ENCODE assay signal across 5 worm cellular contexts in the genomic region with DNA sequence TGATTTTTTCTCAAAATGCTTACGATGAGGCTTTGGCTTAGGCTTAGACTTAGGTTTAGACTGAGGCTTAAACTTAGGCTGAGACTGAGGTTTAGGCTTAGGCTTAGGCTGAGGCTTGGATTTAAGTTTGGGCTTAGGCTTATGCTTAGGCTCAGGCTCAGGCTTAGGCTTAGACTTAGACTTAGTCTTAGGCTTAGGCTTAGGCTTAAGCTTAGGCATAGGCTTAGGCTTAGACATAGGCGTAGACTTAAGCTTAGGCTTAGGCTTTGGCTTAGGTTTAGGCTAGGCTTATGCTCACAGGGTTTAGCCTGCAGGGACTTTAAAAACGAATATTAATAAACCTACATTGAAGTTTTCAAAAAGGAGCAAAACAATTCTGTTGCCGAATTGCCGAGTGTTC.
TF ChIP-seq lines count a peak whose summit lies in the region.

No protein-coding gene starts in this region.

TF ChIP-seq in whole organism, L4 larva, 104 proteins besides CTCF, POLR2A, EP300 and RAD21:
- TF ChIP-seq ceh-28 (tag; optimal IDR thresholded peaks at IDR 0.05; lab: Kevin White, UChicago): no peak
- TF ChIP-seq aha-1 (tag; lab: Kevin White, UChicago): peak; percentile 57
- no peak for TF ChIP-seq ceh-62 (tag; optimal IDR thresholded peaks at IDR 0.05; lab: Kevin White, UChicago)

TF ChIP-seq in whole organism, early embryonic, 17 proteins besides CTCF, POLR2A, EP300 and RAD21:
- peak; percentile 73 for TF ChIP-seq ceh-36 (tag; optimal IDR thresholded peaks at IDR 0.05; lab: Kevin White, UChicago)
- TF ChIP-seq B0310.2 (tag; optimal IDR thresholded peaks at IDR 0.05; lab: Kevin White, UChicago): no peak
- no peak for TF ChIP-seq ama-1 (optimal IDR thresholded peaks at IDR 0.05; lab: Kevin White, UChicago)
- TF ChIP-seq hmbx-1 (tag; optimal IDR thresholded peaks at IDR 0.05; lab: Kevin White, UChicago): no peak
- no peak for TF ChIP-seq pes-1 (GFP tag; IDR thresholded peaks at IDR 0.05; lab: Robert Waterston, UW)
- no peak for TF ChIP-seq ceh-13 (GFP tag; optimal IDR thresholded peaks at IDR 0.05; lab: Kevin White, UChicago)

TF ChIP-seq in whole organism, late embryonic, 69 proteins besides CTCF, POLR2A, EP300 and RAD21:
- no peak for TF ChIP-seq sdc-2 (tag; optimal IDR thresholded peaks at IDR 0.05; lab: Kevin White, UChicago)
- TF ChIP-seq ama-1 (optimal IDR thresholded peaks at IDR 0.05; lab: Kevin White, UChicago): no peak
- no peak for TF ChIP-seq eyg-1 (tag; optimal IDR thresholded peaks at IDR 0.05; lab: Kevin White, UChicago)
- TF ChIP-seq nfya-1 (tag; optimal IDR thresholded peaks at IDR 0.05; lab: Kevin White, UChicago): no peak
- no peak for TF ChIP-seq ceh-24 (tag; optimal IDR thresholded peaks at IDR 0.05; lab: Kevin White, UChicago)
- peak; percentile 65 for TF ChIP-seq dve-1 (tag; optimal IDR thresholded peaks at IDR 0.05; lab: Kevin White, UChicago)
- no peak for TF ChIP-seq npax-4 (tag; optimal IDR thresholded peaks at IDR 0.05; lab: Kevin White, UChicago)

TF ChIP-seq in whole organism, midembryonic, 9 proteins besides CTCF, POLR2A, EP300 and RAD21:
- TF ChIP-seq ztf-29 (GFP tag; IDR thresholded peaks at IDR 0.05; lab: Robert Waterston, UW): peak; percentile 64; the same call in 1 of the 2 replicates
- TF ChIP-seq cog-1 (tag; optimal IDR thresholded peaks at IDR 0.05; lab: Kevin White, UChicago): no peak
- TF ChIP-seq flt-1 (GFP tag; IDR thresholded peaks at IDR 0.05; lab: Robert Waterston, UW): no peak
- TF ChIP-seq T22C8.4 (GFP tag; IDR thresholded peaks at IDR 0.05; lab: Robert Waterston, UW): no peak

TF ChIP-seq in whole organism, mixed stage, embryonic, 35 proteins besides CTCF, POLR2A, EP300 and RAD21:
- TF ChIP-seq zip-8 (tag; optimal IDR thresholded peaks at IDR 0.05; lab: Kevin White, UChicago) (no peak), ham-2 (GFP tag; optimal IDR thresholded peaks at IDR 0.05; lab: Kevin White, UChicago) (peak; percentile 19), nhr-2 (tag; optimal IDR thresholded peaks at IDR 0.05; lab: Kevin White, UChicago) (no peak)

Comparison
In these comparisons a context has a peak if more than half of its experiments do, and no peak if none do; other contexts are left out.
1. Of the 7 proteins assayed by ChIP-seq in both whole organism, L4 larva and whole organism, late embryonic: peak only in whole organism, L4 larva: none; only in whole organism, late embryonic: dve-1; in both: none; in neither: 6.